Worm (Caenorhabditis elegans) whole organism, late embryonic: ENCODE measurements around the gene bre-3.

Experiments used
- T23F11.4 ChIP-seq: fragments of 200-800 bp; sonication (Bioruptor generic); optimal IDR thresholded peaks from 2 replicates; lab custom pipeline; 2018; ENCODE audit warnings: mild to moderate bottlenecking, missing genetic modification characterization, missing compliant biosample characterization
- ama-1 ChIP-seq: fragments of 150-350 bp; optimal IDR thresholded peaks from 2 replicates; lab custom pipeline; 2014
- ceh-14 ChIP-seq: sonication (generic microtip); optimal IDR thresholded peaks from 2 replicates; lab custom pipeline; 2016; ENCODE audit warnings: missing genotype, missing genetic modification characterization, missing compliant biosample characterization
- ceh-18 ChIP-seq: sonication (generic microtip); optimal IDR thresholded peaks from 2 replicates; lab custom pipeline; 2016; ENCODE audit warnings: missing genetic modification characterization, missing compliant biosample characterization
- ceh-19 ChIP-seq: fragments of 200-800 bp; sonication (Bioruptor generic); optimal IDR thresholded peaks from 2 replicates; lab custom pipeline; 2018; ENCODE audit warnings: mild to moderate bottlenecking, missing genetic modification characterization, missing compliant biosample characterization
- ceh-2 ChIP-seq: sonication (generic microtip); optimal IDR thresholded peaks from 2 replicates; lab custom pipeline; 2016; ENCODE audit warnings: missing genotype, missing genetic modification characterization, missing compliant biosample characterization
- ceh-22 ChIP-seq: sonication (generic microtip); optimal IDR thresholded peaks from 2 replicates; lab custom pipeline; 2017; ENCODE audit warnings: missing biosample characterization, missing genetic modification characterization
- ceh-34 ChIP-seq: sonication (generic microtip); optimal IDR thresholded peaks from 2 replicates; lab custom pipeline; 2016; ENCODE audit warnings: mild to moderate bottlenecking, missing genetic modification characterization, missing compliant biosample characterization
- ceh-45 ChIP-seq: fragments of 200-800 bp; sonication (Bioruptor generic); IDR thresholded peaks from 2 replicates; pipeline ENCODE4 v1.3.6; 2022; ENCODE audit warnings: missing genetic modification reagents, missing genetic modification characterization, missing compliant biosample characterization
- ceh-48 ChIP-seq: sonication (generic microtip); optimal IDR thresholded peaks from 2 replicates; lab custom pipeline; 2016; ENCODE audit warnings: missing genetic modification characterization, inconsistent platforms, missing compliant biosample characterization
- ceh-9 ChIP-seq: sonication (generic microtip); optimal IDR thresholded peaks from 2 replicates; lab custom pipeline; 2016; ENCODE audit warnings: mild to moderate bottlenecking, missing genetic modification characterization, inconsistent platforms, missing compliant biosample characterization
- che-1 ChIP-seq: sonication (generic microtip); optimal IDR thresholded peaks from 2 replicates; lab custom pipeline; 2016; ENCODE audit warnings: mild to moderate bottlenecking, missing genetic modification characterization, missing compliant biosample characterization
- dmd-4 ChIP-seq: sonication (generic microtip); optimal IDR thresholded peaks from 2 replicates; lab custom pipeline; 2016; ENCODE audit warnings: borderline replicate concordance, missing genetic modification characterization, missing compliant biosample characterization
- dve-1 ChIP-seq: sonication (generic microtip); optimal IDR thresholded peaks from 2 replicates; lab custom pipeline; 2017; ENCODE audit warnings: antibody characterized with exemption, mild to moderate bottlenecking, missing genetic modification characterization, missing compliant biosample characterization
- elt-2 ChIP-seq: sonication (generic microtip); optimal IDR thresholded peaks from 2 replicates; lab custom pipeline; 2016; ENCODE audit warnings: missing genetic modification reagents, missing genetic modification characterization, missing compliant biosample characterization
- elt-4 ChIP-seq: sonication (generic microtip); optimal IDR thresholded peaks from 2 replicates; lab custom pipeline; 2016; ENCODE audit warnings: missing genetic modification characterization, missing compliant biosample characterization
- ets-4 ChIP-seq: sonication (generic microtip); optimal IDR thresholded peaks from 2 replicates; lab custom pipeline; 2016; ENCODE audit warnings: missing genetic modification characterization, missing compliant biosample characterization
- eyg-1 ChIP-seq: sonication (generic microtip); optimal IDR thresholded peaks from 2 replicates; lab custom pipeline; 2016; ENCODE audit warnings: missing genotype, missing genetic modification characterization, missing compliant biosample characterization
- fkh-10 ChIP-seq: fragments of 150-350 bp; optimal IDR thresholded peaks from 2 replicates; lab custom pipeline; 2014; ENCODE audit warnings: missing biosample characterization, missing genetic modification reagents, missing genetic modification characterization
- gmeb-2 ChIP-seq: sonication (generic microtip); optimal IDR thresholded peaks from 2 replicates; lab custom pipeline; 2016; ENCODE audit warnings: missing genetic modification characterization, inconsistent platforms, missing compliant biosample characterization
- hlh-13 ChIP-seq: fragments of 200-800 bp; sonication (Bioruptor generic); optimal IDR thresholded peaks from 2 replicates; lab custom pipeline; 2018; ENCODE audit warnings: mild to moderate bottlenecking, missing genetic modification characterization, missing compliant biosample characterization
- hlh-15 ChIP-seq: sonication (generic microtip); optimal IDR thresholded peaks from 2 replicates; lab custom pipeline; 2016; ENCODE audit warnings: missing genetic modification characterization, missing compliant biosample characterization
- hlh-30 ChIP-seq: sonication (generic microtip); optimal IDR thresholded peaks from 2 replicates; lab custom pipeline; 2017; ENCODE audit warnings: antibody characterized with exemption, missing genetic modification characterization, missing compliant biosample characterization; ENCODE audit not compliant: insufficient read depth
- hlh-6 ChIP-seq: sonication (generic microtip); optimal IDR thresholded peaks from 2 replicates; lab custom pipeline; 2016; ENCODE audit warnings: missing genotype, missing genetic modification characterization, missing compliant biosample characterization
- lim-6 ChIP-seq: sonication (generic microtip); optimal IDR thresholded peaks from 2 replicates; lab custom pipeline; 2016; ENCODE audit warnings: missing genetic modification characterization, missing compliant biosample characterization
- madf-2 ChIP-seq: sonication (generic microtip); optimal IDR thresholded peaks from 2 replicates; lab custom pipeline; 2017; ENCODE audit warnings: missing genetic modification characterization, missing compliant biosample characterization
- mec-3 ChIP-seq: sonication (generic microtip); optimal IDR thresholded peaks from 2 replicates; lab custom pipeline; 2016; ENCODE audit warnings: borderline replicate concordance, missing genetic modification characterization, missing compliant biosample characterization
- nfya-1 ChIP-seq: sonication (generic microtip); optimal IDR thresholded peaks from 2 replicates; lab custom pipeline; 2017; ENCODE audit warnings: missing genetic modification characterization, mild to moderate bottlenecking, missing compliant biosample characterization, antibody characterized with exemption, moderate library complexity
- nhr-232 ChIP-seq: sonication (generic microtip); optimal IDR thresholded peaks from 2 replicates; lab custom pipeline; 2016; ENCODE audit warnings: missing genetic modification characterization, missing compliant biosample characterization
- npax-4 ChIP-seq: sonication (generic microtip); optimal IDR thresholded peaks from 2 replicates; lab custom pipeline; 2016; ENCODE audit warnings: missing genetic modification characterization, missing compliant biosample characterization
- odd-2 ChIP-seq: sonication (generic microtip); optimal IDR thresholded peaks from 2 replicates; lab custom pipeline; 2017; ENCODE audit warnings: antibody characterized with exemption, mild to moderate bottlenecking, missing genetic modification characterization, missing compliant biosample characterization
- pag-3 ChIP-seq: sonication (generic microtip); optimal IDR thresholded peaks from 2 replicates; lab custom pipeline; 2016; ENCODE audit warnings: missing compliant biosample characterization, missing genetic modification characterization, borderline replicate concordance
- pat-9 ChIP-seq: fragments of 200-800 bp; sonication (Bioruptor generic); optimal IDR thresholded peaks from 2 replicates; lab custom pipeline; 2018; ENCODE audit warnings: mild to moderate bottlenecking, missing genetic modification characterization, moderate library complexity, missing compliant biosample characterization
- pqm-1 ChIP-seq: sonication (generic microtip); optimal IDR thresholded peaks from 2 replicates; lab custom pipeline; 2016; ENCODE audit warnings: missing genetic modification characterization, missing compliant biosample characterization
- pros-1 ChIP-seq: fragments of 150-350 bp; optimal IDR thresholded peaks from 2 replicates; lab custom pipeline; 2014; ENCODE audit warnings: missing biosample characterization, missing genetic modification reagents, missing genetic modification characterization
- tbx-7 ChIP-seq: sonication (generic microtip); optimal IDR thresholded peaks from 2 replicates; lab custom pipeline; 2016; ENCODE audit warnings: missing genotype, missing genetic modification characterization, missing compliant biosample characterization
- ttx-3 ChIP-seq: sonication (generic microtip); optimal IDR thresholded peaks from 2 replicates; lab custom pipeline; 2016; ENCODE audit warnings: missing genetic modification reagents, missing genetic modification characterization, missing compliant biosample characterization
- unc-3 ChIP-seq, 2 experiments: fragments of 200-800 bp in 1 of 2; sonication (Bioruptor generic) in 1 of 2; sonication (generic microtip) in 1 of 2; conservative IDR thresholded peaks in 1 of 2; optimal IDR thresholded peaks in 1 of 2; 2 replicates each; pipeline versions ENCODE4 v1.3.6 to Lab custom; 2016 to 2022; ENCODE audit warnings: missing compliant biosample characterization in 2 of 2, missing genetic modification characterization in 2 of 2, missing genetic modification reagents in 1 of 2
- unc-42 ChIP-seq: sonication (generic microtip); optimal IDR thresholded peaks from 2 replicates; lab custom pipeline; 2016; ENCODE audit warnings: missing genotype, missing genetic modification characterization, missing compliant biosample characterization
- unc-55 ChIP-seq: sonication (generic microtip); optimal IDR thresholded peaks from 2 replicates; lab custom pipeline; 2017; ENCODE audit warnings: missing biosample characterization, missing genetic modification reagents, missing genetic modification characterization
- unc-86 ChIP-seq: sonication (generic microtip); optimal IDR thresholded peaks from 2 replicates; lab custom pipeline; 2016; ENCODE audit warnings: missing genetic modification characterization, missing compliant biosample characterization
- ztf-16 ChIP-seq: sonication (generic microtip); optimal IDR thresholded peaks from 2 replicates; lab custom pipeline; 2017; ENCODE audit warnings: missing genetic modification characterization, missing compliant biosample characterization

The bre-3 gene

ce11 chrIII:9494209-9494608, 8.9 kb upstream of the bre-3 start:
- no peak for TF ChIP-seq unc-86 (tag; lab: Kevin White, UChicago)
- TF ChIP-seq ceh-45 (GFP tag; lab: Robert Waterston, UW), result no peak
- TF ChIP-seq odd-2 (tag; lab: Kevin White, UChicago), result no peak
- TF ChIP-seq ets-4 (tag; lab: Kevin White, UChicago), result no peak
- TF ChIP-seq ceh-2, result no peak
- TF ChIP-seq ama-1, result no peak
- no peak for TF ChIP-seq unc-55 (GFP tag; lab: Kevin White, UChicago)
- TF ChIP-seq ceh-34 (tag; lab: Kevin White, UChicago), result no peak
- TF ChIP-seq hlh-30 (tag; lab: Kevin White, UChicago), result no peak
- TF ChIP-seq ceh-22 (tag; lab: Kevin White, UChicago), result no peak
- no peak for TF ChIP-seq ceh-48 (tag; lab: Kevin White, UChicago)
- no peak for TF ChIP-seq nhr-232 (tag; lab: Kevin White, UChicago)
- TF ChIP-seq lim-6 (tag; lab: Kevin White, UChicago), result no peak
- TF ChIP-seq pat-9 (tag; lab: Kevin White, UChicago), result no peak
- no peak for TF ChIP-seq fkh-10 (GFP tag; lab: Kevin White, UChicago)
- TF ChIP-seq elt-4, result no peak

ce11 chrIII:9490783-9491547, 5.7 kb upstream of the bre-3 start, which contains the start of the genes dars-1 and ctr-9:
Gene dars-1, minus strand, starts transcription at chrIII:9491215.
Gene ctr-9, plus strand, starts transcription at chrIII:9491396.
- TF ChIP-seq madf-2 (tag; lab: Kevin White, UChicago) (no peak), pat-9 (tag; lab: Kevin White, UChicago) (no peak), tbx-7 (no peak), pqm-1 (tag; lab: Kevin White, UChicago) (no peak), ceh-22 (tag; lab: Kevin White, UChicago) (no peak), fkh-10 (GFP tag; lab: Kevin White, UChicago) (no peak), unc-55 (GFP tag; lab: Kevin White, UChicago) (no peak), mec-3 (tag; lab: Kevin White, UChicago) (no peak), hlh-13 (GFP tag; lab: Kevin White, UChicago) (no peak), pag-3 (tag; lab: Kevin White, UChicago) (no peak), ceh-19 (GFP tag; lab: Kevin White, UChicago) (no peak), elt-2 (tag; lab: Kevin White, UChicago) (no peak), npax-4 (tag; lab: Kevin White, UChicago) (no peak), ttx-3 (tag; lab: Kevin White, UChicago) (no peak), ceh-14 (no peak), lim-6 (tag; lab: Kevin White, UChicago) (no peak), unc-3 (GFP tag; conservative IDR thresholded peaks at IDR 0.05; lab: Robert Waterston, UW) (no peak), unc-3 (tag; optimal IDR thresholded peaks at IDR 0.05; lab: Kevin White, UChicago) (no peak), eyg-1 (no peak), ceh-18 (tag; lab: Kevin White, UChicago) (no peak)

- no peak for TF ChIP-seq T23F11.4 (GFP tag; lab: Kevin White, UChicago)
- no peak for TF ChIP-seq tbx-7
- no peak for TF ChIP-seq hlh-15 (tag; lab: Kevin White, UChicago)
These were observed 4.5 kb upstream of the bre-3 start for ce11 chrIII:9489798-9490197.

ce11 chrIII:9488431-9488830, 3.2 kb upstream of the bre-3 start, which contains the start of gene nlp-36:
Gene nlp-36, plus strand, starts transcription at chrIII:9488731.
- TF ChIP-seq unc-3 (GFP tag; conservative IDR thresholded peaks at IDR 0.05; lab: Robert Waterston, UW) (no peak), unc-3 (tag; optimal IDR thresholded peaks at IDR 0.05; lab: Kevin White, UChicago) (no peak), unc-86 (tag; lab: Kevin White, UChicago) (no peak), madf-2 (tag; lab: Kevin White, UChicago) (no peak), dmd-4 (tag; lab: Kevin White, UChicago) (no peak), unc-42 (no peak), gmeb-2 (no peak), hlh-6 (tag; lab: Kevin White, UChicago) (no peak), nfya-1 (tag; lab: Kevin White, UChicago) (no peak), ceh-22 (tag; lab: Kevin White, UChicago) (no peak), che-1 (tag; lab: Kevin White, UChicago) (no peak), elt-4 (no peak), dve-1 (no peak), ceh-9 (tag; lab: Kevin White, UChicago) (no peak), ztf-16 (tag; lab: Kevin White, UChicago) (no peak), pros-1 (tag; lab: Kevin White, UChicago) (no peak), ceh-48 (tag; lab: Kevin White, UChicago) (no peak), mec-3 (tag; lab: Kevin White, UChicago) (no peak)
